Fruit fly (Drosophila melanogaster): Measurements from ENCODE around the gene Orct.
A peak's percentile ranks its signal among the peaks of the same experiment; 100 is the strongest.

Gene Orct

DNA sequence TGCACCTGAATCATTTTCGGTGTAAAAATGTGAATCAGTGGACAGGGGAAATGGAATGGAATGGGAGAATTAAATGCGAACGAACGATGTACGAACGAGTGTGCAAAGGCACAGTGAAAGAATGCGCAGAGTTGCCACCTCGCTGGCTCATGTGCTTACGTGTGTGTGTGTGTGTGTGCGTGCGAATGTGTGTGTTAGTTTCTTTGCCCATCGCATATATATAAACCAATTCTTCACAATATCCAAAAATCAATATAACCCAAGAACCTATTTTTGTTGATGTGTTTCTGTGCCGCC, 44.9 kb upstream of the Orct start (continued):
- TF ChIP-seq sc (optimal IDR thresholded peaks at IDR 0.05) (no peak), sc (GFP tag; optimal IDR thresholded peaks at IDR 0.05) (no peak), amos (GFP tag; IDR thresholded peaks at IDR 0.05; ENCODE audit: partially characterized antibody) (no peak; the same call in 1 of the 2 replicates), gcm2 (GFP tag; optimal IDR thresholded peaks at IDR 0.05) (no peak), CG4854 (GFP tag; optimal IDR thresholded peaks at IDR 0.05) (no peak), CG11504 (tag; optimal IDR thresholded peaks at IDR 0.05) (no peak), CG11085 (GFP tag; IDR thresholded peaks at IDR 0.05) (no peak), p53 (GFP tag; optimal IDR thresholded peaks at IDR 0.05) (no peak), CG4328 (GFP tag; optimal IDR thresholded peaks at IDR 0.05) (no peak), CG5180 (GFP tag; optimal IDR thresholded peaks at IDR 0.05) (no peak), lola (GFP tag; optimal IDR thresholded peaks at IDR 0.05) (no peak), fd3F (GFP tag; optimal IDR thresholded peaks at IDR 0.05) (no peak), CG11456 (GFP tag; IDR thresholded peaks at IDR 0.05) (no peak), Tbp (GFP tag; optimal IDR thresholded peaks at IDR 0.05) (no peak), ttk (GFP tag; IDR thresholded peaks at IDR 0.05) (no peak), slbo (GFP tag; IDR thresholded peaks at IDR 0.05) (no peak), gsb (GFP tag; IDR thresholded peaks at IDR 0.05) (no peak), gcm (GFP tag; optimal IDR thresholded peaks at IDR 0.05) (no peak), fd64A (GFP tag; optimal IDR thresholded peaks at IDR 0.05) (no peak), Trl (optimal IDR thresholded peaks at IDR 0.05) (no peak), Trl (GFP tag; optimal IDR thresholded peaks at IDR 0.05) (no peak), CG18599 (GFP tag; optimal IDR thresholded peaks at IDR 0.05) (no peak), MBD-R2 (GFP tag; IDR thresholded peaks at IDR 0.05) (no peak), CG1647 (GFP tag; optimal IDR thresholded peaks at IDR 0.05) (no peak), lab (GFP tag; optimal IDR thresholded peaks at IDR 0.05) (no peak), sug (tag; optimal IDR thresholded peaks at IDR 0.05) (no peak), run (tag; optimal IDR thresholded peaks at IDR 0.05) (no peak), CG3163 (GFP tag; optimal IDR thresholded peaks at IDR 0.05) (no peak), CG18764 (GFP tag; optimal IDR thresholded peaks at IDR 0.05) (no peak), HmgZ (tag; optimal IDR thresholded peaks at IDR 0.05) (no peak), CG15696 (tag; optimal IDR thresholded peaks at IDR 0.05) (no peak), CG9727 (GFP tag; optimal IDR thresholded peaks at IDR 0.05) (no peak), crc (GFP tag; optimal IDR thresholded peaks at IDR 0.05) (no peak), unc-4 (GFP tag; IDR thresholded peaks at IDR 0.05; ENCODE audit: partially characterized antibody) (no peak), Opbp (GFP tag; IDR thresholded peaks at IDR 0.05; ENCODE audit: partially characterized antibody) (peak; percentile 57; the same call in 2 of the 3 replicates), CG12769 (tag; optimal IDR thresholded peaks at IDR 0.05) (no peak), bbx (GFP tag; IDR thresholded peaks at IDR 0.05; ENCODE audit: partially characterized antibody) (no peak), CG11247 (GFP tag; IDR thresholded peaks at IDR 0.05) (no peak), jing (GFP tag; optimal IDR thresholded peaks at IDR 0.05) (no peak), ewg (GFP tag; optimal IDR thresholded peaks at IDR 0.05) (no peak), CG10462 (GFP tag; optimal IDR thresholded peaks at IDR 0.05) (no peak), chm (GFP tag; IDR thresholded peaks at IDR 0.05) (peak; percentile 41; the same call in 1 of the 2 replicates), ken (GFP tag; IDR thresholded peaks at IDR 0.05) (no peak), rib (GFP tag; IDR thresholded peaks at IDR 0.05) (0 out of 2 replicates have a peak, but pooled peaks have one; percentile 16), psq (GFP tag; optimal IDR thresholded peaks at IDR 0.05) (peak; percentile 94), shn (GFP tag; optimal IDR thresholded peaks at IDR 0.05) (no peak), Bdp1 (GFP tag; optimal IDR thresholded peaks at IDR 0.05) (no peak), CG16863 (GFP tag; optimal IDR thresholded peaks at IDR 0.05) (no peak), her (GFP tag; optimal IDR thresholded peaks at IDR 0.05) (no peak), kay (GFP tag; optimal IDR thresholded peaks at IDR 0.05) (no peak), sd (tag; optimal IDR thresholded peaks at IDR 0.05) (peak; percentile 99), D19B (GFP tag; optimal IDR thresholded peaks at IDR 0.05) (no peak)
